Worm (Caenorhabditis elegans) whole organism, L4 larva: ENCODE results near the gene C09B9.4.

Experiments used
- D1046.2 ChIP-seq: fragments of 200-800 bp; sonication (Bioruptor generic); IDR thresholded peaks from 2 replicates; pipeline ENCODE4 v1.3.6; 2022; ENCODE audit warnings: missing genetic modification characterization, missing compliant biosample characterization
- ceh-62 ChIP-seq: sonication (generic microtip); optimal IDR thresholded peaks from 2 replicates; lab custom pipeline; 2017; ENCODE audit warnings: missing biosample characterization, missing genetic modification characterization
- nhr-111 ChIP-seq: fragments of 200-800 bp; sonication (Bioruptor generic); optimal IDR thresholded peaks from 2 replicates; lab custom pipeline; 2018; ENCODE audit warnings: mild to moderate bottlenecking, missing genetic modification characterization, missing compliant biosample characterization

ce11 chrIV:5008378-5008777 is 24.8 kb downstream of the C09B9.4 start, which contains the start of gene srm-2:
- TF ChIP-seq ceh-62 (tag; lab: Kevin White, UChicago) (no peak), nhr-111 (GFP tag; lab: Kevin White, UChicago) (no peak), D1046.2 (no peak)
